Worm (Caenorhabditis elegans) whole organism, L2 larva: ENCODE results near the gene srg-62.

Experiments
- aly-2 ChIP-seq: fragments of 150-350 bp; optimal IDR thresholded peaks from 2 replicates; lab custom pipeline; 2014; ENCODE audit warnings: missing biosample characterization, missing genetic modification characterization
- crh-2 ChIP-seq: sonication (generic microtip); optimal IDR thresholded peaks from 2 replicates; lab custom pipeline; 2017; ENCODE audit warnings: missing biosample characterization, missing genetic modification characterization
- dmd-4 ChIP-seq: sonication (generic microtip); optimal IDR thresholded peaks from 2 replicates; lab custom pipeline; 2017; ENCODE audit warnings: missing biosample characterization, missing genetic modification characterization
- elt-3 ChIP-seq: sonication (generic microtip); optimal IDR thresholded peaks from 2 replicates; lab custom pipeline; 2017; ENCODE audit warnings: missing biosample characterization, missing genetic modification characterization
- nhr-25 ChIP-seq: fragments of 150-350 bp; sonication (generic microtip); optimal IDR thresholded peaks from 3 replicates; lab custom pipeline; 2014; ENCODE audit warnings: missing biosample characterization, missing genetic modification characterization
- skn-1 ChIP-seq: sonication (generic microtip); optimal IDR thresholded peaks from 2 replicates; lab custom pipeline; 2017; ENCODE audit warnings: missing biosample characterization, missing genetic modification characterization
- unc-39 ChIP-seq: fragments of 150-350 bp; optimal IDR thresholded peaks from 2 replicates; lab custom pipeline; 2014; ENCODE audit warnings: missing biosample characterization, missing genetic modification characterization
- unc-55 ChIP-seq: fragments of 150-350 bp; sonication (generic microtip); optimal IDR thresholded peaks from 3 replicates; lab custom pipeline; 2014; ENCODE audit warnings: missing biosample characterization, missing genetic modification reagents, missing genetic modification characterization
- zag-1 ChIP-seq: fragments of 150-350 bp; optimal IDR thresholded peaks from 2 replicates; lab custom pipeline; 2014; ENCODE audit warnings: missing biosample characterization, missing genetic modification characterization
- ztf-4 ChIP-seq: fragments of 150-350 bp; optimal IDR thresholded peaks from 2 replicates; lab custom pipeline; 2014; ENCODE audit warnings: missing biosample characterization, missing genetic modification characterization

ce11 chrV:2753007-2753406 lies 10.8 kb upstream of the srg-62 start, which contains the start of gene srx-26:
- no peak for TF ChIP-seq elt-3 (tag; lab: Kevin White, UChicago)
- TF ChIP-seq nhr-25 (tag; lab: Kevin White, UChicago), result no peak
- TF ChIP-seq aly-2, result no peak
- no peak for TF ChIP-seq crh-2
- no peak for TF ChIP-seq unc-55 (GFP tag; lab: Kevin White, UChicago)
- TF ChIP-seq ztf-4, result no peak
- TF ChIP-seq skn-1 (tag; lab: Kevin White, UChicago), result no peak
- no peak for TF ChIP-seq zag-1 (tag; lab: Kevin White, UChicago)
- TF ChIP-seq unc-39 (tag; lab: Kevin White, UChicago), result no peak
- TF ChIP-seq dmd-4 (tag; lab: Kevin White, UChicago), result no peak
